Fruit fly (Drosophila melanogaster) whole organism, embryonic: ENCODE measurements around the gene SelG.

Source experiments
- CG10366 ChIP-seq: fragments of 200-800 bp; sonication (Bioruptor generic); IDR thresholded peaks from 2 replicates; pipeline ENCODE4 v1.3.6; 2022; ENCODE audit warnings: missing biosample characterization, missing genetic modification characterization
- CG10654 ChIP-seq: fragments of 200-800 bp; sonication (Bioruptor generic); optimal IDR thresholded peaks from 2 replicates; lab custom pipeline; 2016; ENCODE audit warnings: missing biosample characterization, missing genetic modification characterization
- CG12219 ChIP-seq: fragments of 200-800 bp; sonication (Bioruptor generic); optimal IDR thresholded peaks from 3 replicates; lab custom pipeline; 2018; ENCODE audit warnings: missing biosample characterization, mild to moderate bottlenecking, missing genetic modification characterization
- CG12744 ChIP-seq: fragments of 200-800 bp; sonication (Bioruptor generic); optimal IDR thresholded peaks from 2 replicates; lab custom pipeline; 2016; ENCODE audit warnings: missing biosample characterization, missing genetic modification characterization
- CG14050 ChIP-seq: fragments of 200-800 bp; sonication (Bioruptor generic); IDR thresholded peaks from 3 replicates; pipeline ENCODE4 v1.3.6; 2022; ENCODE audit warnings: missing biosample characterization, missing genetic modification characterization
- CG15479 ChIP-seq: fragments of 200-800 bp; sonication (Bioruptor generic); optimal IDR thresholded peaks from 3 replicates; lab custom pipeline; 2019; ENCODE audit warnings: missing biosample characterization, mild to moderate bottlenecking, missing genetic modification characterization, moderate library complexity
- CG15601 ChIP-seq: fragments of 200-800 bp; sonication (Bioruptor generic); optimal IDR thresholded peaks from 3 replicates; lab custom pipeline; 2019; ENCODE audit warnings: missing biosample characterization, mild to moderate bottlenecking, missing genetic modification characterization, moderate library complexity
- CG15696 ChIP-seq: fragments of 200-800 bp; sonication (Bioruptor generic); optimal IDR thresholded peaks from 2 replicates; lab custom pipeline; 2019; ENCODE audit warnings: missing biosample characterization, mild to moderate bottlenecking, missing genetic modification characterization, moderate library complexity
- CG18764 ChIP-seq: fragments of 200-800 bp; sonication (Bioruptor generic); optimal IDR thresholded peaks from 3 replicates; lab custom pipeline; 2016; ENCODE audit warnings: missing biosample characterization, missing genetic modification characterization
- CG2712 ChIP-seq: fragments of 200-800 bp; optimal IDR thresholded peaks from 3 replicates; lab custom pipeline; 2019; ENCODE audit warnings: missing biosample characterization, mild to moderate bottlenecking, missing genetic modification characterization, moderate library complexity
- CG31365 ChIP-seq: fragments of 200-800 bp; sonication (Bioruptor generic); optimal IDR thresholded peaks from 2 replicates; lab custom pipeline; 2018; ENCODE audit warnings: missing biosample characterization, mild to moderate bottlenecking, missing genetic modification characterization
- CG33213 ChIP-seq: fragments of 200-800 bp; sonication (Bioruptor generic); optimal IDR thresholded peaks from 3 replicates; lab custom pipeline; 2016; ENCODE audit warnings: missing biosample characterization, missing genetic modification characterization
- CG33557 ChIP-seq: fragments of 200-800 bp; sonication (Bioruptor generic); optimal IDR thresholded peaks from 2 replicates; lab custom pipeline; 2019; ENCODE audit warnings: missing biosample characterization, mild to moderate bottlenecking, missing genetic modification characterization, moderate library complexity
- CG6791 ChIP-seq: fragments of 200-800 bp; sonication (Bioruptor generic); IDR thresholded peaks from 3 replicates; pipeline ENCODE4 v1.3.6; 2022; ENCODE audit warnings: missing biosample characterization, missing genetic modification characterization; ENCODE audit not compliant: partially characterized antibody
- CG7357 ChIP-seq: fragments of 200-800 bp; sonication (Bioruptor generic); IDR thresholded peaks from 3 replicates; pipeline ENCODE4 v1.3.6; 2022; ENCODE audit warnings: missing biosample characterization, missing genetic modification characterization
- CG9609 ChIP-seq: fragments of 200-800 bp; sonication (Bioruptor generic); optimal IDR thresholded peaks from 3 replicates; lab custom pipeline; 2016; ENCODE audit warnings: missing biosample characterization, missing genetic modification characterization
- CG9876 ChIP-seq: fragments of 200-800 bp; sonication (Bioruptor generic); optimal IDR thresholded peaks from 2 replicates; lab custom pipeline; 2016; ENCODE audit warnings: missing biosample characterization, missing genetic modification characterization
- D ChIP-seq, 2 experiments: fragments of 200-800 bp in 1 of 2; fragments of >200 bp in 1 of 2; sonication (Bioruptor generic) in 1 of 2; optimal IDR thresholded peaks; 2 replicates in 1 of 2; 3 replicates in 1 of 2; lab custom pipeline; 2017; ENCODE audit warnings: mild to moderate bottlenecking in 1 of 2, missing biosample characterization in 1 of 2, missing genetic modification characterization in 1 of 2, missing genetic modification reagents in 1 of 2
- Doc3 ChIP-seq: fragments of 200-800 bp; sonication (Bioruptor generic); IDR thresholded peaks from 3 replicates; pipeline ENCODE4 v1.3.6; 2022; ENCODE audit warnings: missing biosample characterization, missing genetic modification characterization; ENCODE audit not compliant: partially characterized antibody
- Dref ChIP-seq: fragments of 200-800 bp; sonication (Bioruptor generic); IDR thresholded peaks from 2 replicates; pipeline ENCODE4 v1.3.6; 2022; ENCODE audit warnings: missing biosample characterization, missing genetic modification characterization
- Fer1 ChIP-seq: fragments of 200-800 bp; sonication (Bioruptor generic); optimal IDR thresholded peaks from 2 replicates; lab custom pipeline; 2017; ENCODE audit warnings: missing biosample characterization, mild to moderate bottlenecking, missing genetic modification characterization
- Fer3 ChIP-seq: fragments of 200-800 bp; sonication (Bioruptor generic); optimal IDR thresholded peaks from 2 replicates; lab custom pipeline; 2018; ENCODE audit warnings: missing biosample characterization, mild to moderate bottlenecking, missing genetic modification characterization, moderate library complexity
- GATAe ChIP-seq: fragments of 200-800 bp; sonication (Bioruptor generic); conservative IDR thresholded peaks from 2 replicates; pipeline ENCODE4 v1.3.6; 2022; ENCODE audit warnings: missing biosample characterization, missing genetic modification characterization
- Hand ChIP-seq: fragments of 200-800 bp; sonication (Bioruptor generic); optimal IDR thresholded peaks from 2 replicates; lab custom pipeline; 2017; ENCODE audit warnings: mild to moderate bottlenecking, missing biosample characterization, missing genetic modification reagents, missing genetic modification characterization
- HmgZ ChIP-seq: fragments of 200-800 bp; sonication (Bioruptor generic); optimal IDR thresholded peaks from 2 replicates; lab custom pipeline; 2018; ENCODE audit warnings: missing biosample characterization, mild to moderate bottlenecking, missing genetic modification characterization
- Hsf ChIP-seq: fragments of 200-800 bp; sonication (Bioruptor generic); optimal IDR thresholded peaks from 3 replicates; lab custom pipeline; 2016; ENCODE audit warnings: missing biosample characterization, missing genetic modification characterization
- Max ChIP-seq: fragments of 200-800 bp; sonication (Bioruptor generic); optimal IDR thresholded peaks from 2 replicates; lab custom pipeline; 2016; ENCODE audit warnings: missing biosample characterization, mild to moderate bottlenecking, missing genetic modification characterization
- Oaz ChIP-seq: fragments of 200-800 bp; sonication (Bioruptor generic); IDR thresholded peaks from 2 replicates; pipeline ENCODE4 v1.3.6; 2022; ENCODE audit warnings: missing biosample characterization, missing genetic modification characterization
- Opbp ChIP-seq: fragments of 200-800 bp; sonication (Bioruptor generic); IDR thresholded peaks from 3 replicates; pipeline ENCODE4 v1.3.6; 2022; ENCODE audit warnings: missing biosample characterization, missing genetic modification characterization; ENCODE audit not compliant: partially characterized antibody
- Sry-β ChIP-seq: fragments of 200-800 bp; sonication (Bioruptor generic); optimal IDR thresholded peaks from 2 replicates; lab custom pipeline; 2018; ENCODE audit warnings: missing biosample characterization, mild to moderate bottlenecking, missing genetic modification characterization, moderate library complexity
- Ssrp ChIP-seq: fragments of 200-800 bp; sonication (Bioruptor generic); optimal IDR thresholded peaks from 2 replicates; lab custom pipeline; 2018; ENCODE audit warnings: missing biosample characterization, mild to moderate bottlenecking, missing genetic modification characterization, moderate library complexity
- Stat92E ChIP-seq, 3 experiments: fragments of >200 bp in 2 of 3; fragments of 200-800 bp in 1 of 3; sonication (Bioruptor generic) in 1 of 3; optimal IDR thresholded peaks; 2 replicates each; lab custom pipeline; 2017 to 2019; ENCODE audit warnings: missing biosample characterization in 3 of 3, missing genetic modification characterization in 3 of 3, mild to moderate bottlenecking in 1 of 3, moderate library complexity in 1 of 3
- bcd ChIP-seq: fragments of 200-800 bp; sonication (Bioruptor generic); optimal IDR thresholded peaks from 2 replicates; lab custom pipeline; 2017; ENCODE audit warnings: missing biosample characterization, mild to moderate bottlenecking, missing genetic modification characterization
- chm ChIP-seq: fragments of 200-800 bp; sonication (Bioruptor generic); IDR thresholded peaks from 2 replicates; pipeline ENCODE4 v1.3.6; 2022; ENCODE audit warnings: missing biosample characterization, missing genetic modification characterization
- dpn ChIP-seq, 2 experiments: fragments of 200-800 bp; sonication (Bioruptor generic); optimal IDR thresholded peaks; 3 replicates each; lab custom pipeline; 2016; ENCODE audit warnings: missing biosample characterization in 2 of 2, missing genetic modification characterization in 2 of 2
- dysf ChIP-seq: fragments of 200-800 bp; sonication (Bioruptor generic); IDR thresholded peaks from 3 replicates; pipeline ENCODE4 v1.3.6; 2022; ENCODE audit warnings: missing biosample characterization, missing genetic modification characterization
- fu2 ChIP-seq: fragments of 200-800 bp; sonication (Bioruptor generic); optimal IDR thresholded peaks from 2 replicates; lab custom pipeline; 2016; ENCODE audit warnings: missing biosample characterization, missing genetic modification characterization
- inv ChIP-seq: fragments of 200-800 bp; sonication (Bioruptor generic); IDR thresholded peaks from 2 replicates; pipeline ENCODE4 v1.3.6; 2022; ENCODE audit warnings: missing biosample characterization, missing genetic modification characterization; ENCODE audit not compliant: partially characterized antibody
- lab ChIP-seq: fragments of 200-800 bp; sonication (Bioruptor generic); optimal IDR thresholded peaks from 3 replicates; lab custom pipeline; 2017; ENCODE audit warnings: missing biosample characterization, missing genetic modification characterization, mild to moderate bottlenecking, moderate library complexity, missing genetic modification reagents
- maf-S ChIP-seq: fragments of 200-800 bp; sonication (Bioruptor generic); optimal IDR thresholded peaks from 2 replicates; lab custom pipeline; 2016; ENCODE audit warnings: missing biosample characterization, missing genetic modification characterization
- nmo ChIP-seq: fragments of 200-800 bp; sonication (Bioruptor generic); optimal IDR thresholded peaks from 2 replicates; lab custom pipeline; 2018; ENCODE audit warnings: missing biosample characterization, mild to moderate bottlenecking, missing genetic modification characterization, moderate library complexity
- pfk ChIP-seq: fragments of 200-800 bp; sonication (Bioruptor generic); optimal IDR thresholded peaks from 2 replicates; lab custom pipeline; 2018; ENCODE audit warnings: missing biosample characterization, mild to moderate bottlenecking, missing genetic modification characterization, moderate library complexity
- repo ChIP-seq: fragments of 200-800 bp; sonication (Bioruptor generic); optimal IDR thresholded peaks from 2 replicates; lab custom pipeline; 2016; ENCODE audit warnings: missing biosample characterization, missing genetic modification characterization
- sisA ChIP-seq: fragments of 200-800 bp; sonication (Bioruptor generic); IDR thresholded peaks from 2 replicates; pipeline ENCODE4 v1.3.6; 2022; ENCODE audit warnings: missing biosample characterization, missing genetic modification characterization
- tgo ChIP-seq: fragments of 200-800 bp; sonication (Bioruptor generic); IDR thresholded peaks from 3 replicates; pipeline ENCODE4 v1.3.6; 2022; ENCODE audit warnings: missing biosample characterization, missing genetic modification characterization
- trem ChIP-seq: fragments of 200-800 bp; optimal IDR thresholded peaks from 3 replicates; lab custom pipeline; 2019; ENCODE audit warnings: missing biosample characterization, mild to moderate bottlenecking, missing genetic modification characterization, moderate library complexity
- trh ChIP-seq: fragments of 200-800 bp; sonication (Bioruptor generic); optimal IDR thresholded peaks from 2 replicates; lab custom pipeline; 2016; ENCODE audit warnings: missing biosample characterization, missing genetic modification characterization
- usp ChIP-seq: fragments of >200 bp; optimal IDR thresholded peaks from 2 replicates; lab custom pipeline; 2017; ENCODE audit warnings: missing biosample characterization, missing genetic modification characterization
- vvl ChIP-seq: fragments of 200-800 bp; sonication (Bioruptor generic); IDR thresholded peaks from 2 replicates; pipeline ENCODE4 v1.3.6; 2022; ENCODE audit warnings: missing biosample characterization, missing genetic modification characterization

Gene SelG

DNA sequence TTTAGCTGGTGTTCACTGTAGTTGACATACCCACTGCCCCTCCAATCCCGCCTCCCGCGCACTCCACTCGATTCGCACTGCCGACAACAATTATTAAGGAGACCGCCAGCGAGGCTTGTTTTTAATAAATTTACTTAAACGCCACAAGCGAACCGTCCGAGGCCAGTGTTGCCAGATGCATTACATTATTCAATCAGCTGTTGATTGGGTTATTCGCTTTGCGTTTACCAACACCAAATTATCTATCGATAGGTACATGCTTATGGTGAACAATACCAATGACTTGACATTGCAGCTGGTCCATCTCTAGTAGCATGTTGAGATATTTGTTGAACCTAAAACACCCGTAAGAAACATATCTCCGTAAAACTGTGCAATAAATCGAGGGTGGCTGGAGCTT, at the start of gene SelG, which contains the start of gene CG10353 (continued):
- TF ChIP-seq CG15479 (GFP tag; lab: Kevin White, UChicago): no peak
- TF ChIP-seq Sry-β: no peak
- 0 out of 2 replicates have a peak, but pooled peaks have one; percentile 11 for TF ChIP-seq CG10366 (GFP tag; lab: Robert Waterston, UW)
- no peak for TF ChIP-seq CG33557
- TF ChIP-seq CG15696 (tag; lab: Kevin White, UChicago): no peak
- TF ChIP-seq trh (GFP tag; lab: Kevin White, UChicago): no peak
- TF ChIP-seq GATAe: no peak
- TF ChIP-seq repo (GFP tag; lab: Kevin White, UChicago): peak; percentile 38
- TF ChIP-seq CG14050 (GFP tag; lab: Robert Waterston, UW): no peak
- no peak for TF ChIP-seq CG10654 (GFP tag; lab: Kevin White, UChicago)
- no peak for TF ChIP-seq Oaz (GFP tag; lab: Robert Waterston, UW)
- peak; percentile 32 to 76 for TF ChIP-seq dpn (GFP tag; optimal IDR thresholded peaks at IDR 0.05; lab: Kevin White, UChicago)
- TF ChIP-seq Fer1: peak; percentile 44
- no peak for TF ChIP-seq CG12219 (GFP tag; lab: Kevin White, UChicago)
- no peak for TF ChIP-seq CG9876 (GFP tag; lab: Kevin White, UChicago)
- TF ChIP-seq tgo (GFP tag; lab: Robert Waterston, UW): peak; percentile 20; the same call in 1 of the 3 replicates
- no peak for TF ChIP-seq D (optimal IDR thresholded peaks at IDR 0.05; lab: Kevin White, UChicago)
- TF ChIP-seq D (GFP tag; optimal IDR thresholded peaks at IDR 0.05; lab: Kevin White, UChicago): no peak
- no peak for TF ChIP-seq Fer3
- peak; percentile 36 for TF ChIP-seq pfk
- TF ChIP-seq chm (GFP tag; lab: Robert Waterston, UW): peak; percentile 49; the same call in 1 of the 2 replicates
- TF ChIP-seq usp (GFP tag; lab: Kevin White, UChicago): no peak
- TF ChIP-seq CG33213 (GFP tag; lab: Kevin White, UChicago): peak; percentile 57
- no peak for TF ChIP-seq fu2 (GFP tag; lab: Kevin White, UChicago)
- peak; percentile 47 for TF ChIP-seq CG15601 (tag; lab: Kevin White, UChicago)
- no peak for TF ChIP-seq CG12744
- no peak for TF ChIP-seq Stat92E (GFP tag; optimal IDR thresholded peaks at IDR 0.05; lab: Kevin White, UChicago)
- peak; percentile 22 for TF ChIP-seq Hsf (GFP tag; lab: Kevin White, UChicago)
- TF ChIP-seq sisA (GFP tag; lab: Robert Waterston, UW): no peak
- no peak for TF ChIP-seq CG7357 (GFP tag; lab: Robert Waterston, UW)
- TF ChIP-seq Opbp (GFP tag; lab: Robert Waterston, UW): peak; percentile 89
- TF ChIP-seq Max: peak; percentile 49
- TF ChIP-seq bcd (GFP tag; lab: Kevin White, UChicago): peak; percentile 26
- no peak for TF ChIP-seq dysf (GFP tag; lab: Robert Waterston, UW)
- peak; percentile 28 for TF ChIP-seq CG9609 (GFP tag; lab: Kevin White, UChicago)
- TF ChIP-seq inv: peak; percentile 75
- peak; percentile 69 for TF ChIP-seq HmgZ (tag; lab: Kevin White, UChicago)
- peak; percentile 64 for TF ChIP-seq vvl (GFP tag; lab: Robert Waterston, UW)
- peak; percentile 61 for TF ChIP-seq CG2712 (tag; lab: Kevin White, UChicago)
- peak; percentile 27 for TF ChIP-seq CG18764 (GFP tag; lab: Kevin White, UChicago)
- peak; percentile 44 for TF ChIP-seq maf-S (GFP tag; lab: Kevin White, UChicago)

DNA sequence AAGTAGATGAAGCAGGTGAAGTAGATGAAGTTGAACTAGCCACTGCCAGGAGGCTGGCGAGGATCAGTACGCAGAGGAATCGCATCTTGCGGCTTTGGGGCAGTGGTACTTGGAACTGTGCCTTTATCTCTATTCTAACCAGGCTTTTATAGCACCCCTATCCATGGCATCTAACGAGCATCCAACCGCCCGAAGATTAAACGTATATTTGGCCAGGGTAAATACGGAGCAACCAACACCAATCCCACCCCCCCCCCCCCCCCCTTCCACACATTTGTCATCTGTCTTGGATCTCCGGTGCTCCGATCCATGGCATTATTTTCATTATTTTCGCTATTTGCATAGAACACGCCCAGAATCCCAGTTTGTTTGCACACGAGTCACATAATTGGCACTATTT, 49.2 kb upstream of the SelG start, which contains the start of gene CG15741:
CG15741 (minus strand) TSS at position 101 of the 400 bp plus-strand sequence.
- TF ChIP-seq lab (no peak), nmo (no peak), CG31365 (tag; lab: Kevin White, UChicago) (no peak), Ssrp (tag; lab: Kevin White, UChicago) (no peak), Dref (no peak), Doc3 (GFP tag; lab: Robert Waterston, UW) (no peak), trem (tag; lab: Kevin White, UChicago) (no peak), CG6791 (GFP tag; lab: Robert Waterston, UW) (no peak), Hand (GFP tag; lab: Kevin White, UChicago) (no peak)
- TF ChIP-seq, all 482 proteins: peak for 0
